Worm (Caenorhabditis elegans) whole organism, late embryonic: ENCODE data around the gene math-21.
"Not testable (repeated sequence)": the region's sequence is repeated elsewhere in the genome, so short reads cannot be mapped to it uniquely, and the experiment has no call there.

ENCODE experiments used
- C38D4.7 ChIP-seq: fragments of 200-800 bp; sonication (Bioruptor generic); optimal IDR thresholded peaks from 2 replicates; lab custom pipeline; 2018; ENCODE audit warnings: mild to moderate bottlenecking, missing genetic modification characterization, moderate library complexity, missing compliant biosample characterization
- F13H6.1 ChIP-seq: sonication (generic microtip); optimal IDR thresholded peaks from 2 replicates; lab custom pipeline; 2016; ENCODE audit warnings: missing genetic modification characterization, missing compliant biosample characterization
- ceh-14 ChIP-seq: sonication (generic microtip); optimal IDR thresholded peaks from 2 replicates; lab custom pipeline; 2016; ENCODE audit warnings: missing genotype, missing genetic modification characterization, missing compliant biosample characterization
- ceh-31 ChIP-seq: sonication (generic microtip); optimal IDR thresholded peaks from 2 replicates; lab custom pipeline; 2016; ENCODE audit warnings: missing genetic modification characterization, missing compliant biosample characterization
- fax-1 ChIP-seq: sonication (generic microtip); optimal IDR thresholded peaks from 2 replicates; lab custom pipeline; 2016; ENCODE audit warnings: missing genotype, missing genetic modification characterization, missing compliant biosample characterization
- fkh-10 ChIP-seq: fragments of 150-350 bp; optimal IDR thresholded peaks from 2 replicates; lab custom pipeline; 2014; ENCODE audit warnings: missing biosample characterization, missing genetic modification reagents, missing genetic modification characterization
- hlh-30 ChIP-seq: sonication (generic microtip); optimal IDR thresholded peaks from 2 replicates; lab custom pipeline; 2017; ENCODE audit warnings: antibody characterized with exemption, missing genetic modification characterization, missing compliant biosample characterization; ENCODE audit not compliant: insufficient read depth
- nfya-1 ChIP-seq: sonication (generic microtip); optimal IDR thresholded peaks from 2 replicates; lab custom pipeline; 2017; ENCODE audit warnings: missing genetic modification characterization, mild to moderate bottlenecking, missing compliant biosample characterization, antibody characterized with exemption, moderate library complexity
- nhr-232 ChIP-seq: sonication (generic microtip); optimal IDR thresholded peaks from 2 replicates; lab custom pipeline; 2016; ENCODE audit warnings: missing genetic modification characterization, missing compliant biosample characterization
- pha-4 ChIP-seq: fragments of 150-350 bp; optimal IDR thresholded peaks from 2 replicates; lab custom pipeline; 2018; ENCODE audit warnings: missing biosample characterization, missing genetic modification reagents, missing genetic modification characterization
- tbx-2 ChIP-seq: sonication (generic microtip); optimal IDR thresholded peaks from 2 replicates; lab custom pipeline; 2016; ENCODE audit warnings: missing genetic modification characterization, missing compliant biosample characterization
- ttx-3 ChIP-seq: sonication (generic microtip); optimal IDR thresholded peaks from 2 replicates; lab custom pipeline; 2016; ENCODE audit warnings: missing genetic modification reagents, missing genetic modification characterization, missing compliant biosample characterization
- zip-5 ChIP-seq: sonication (generic microtip); optimal IDR thresholded peaks from 2 replicates; lab custom pipeline; 2016; ENCODE audit warnings: missing genetic modification characterization, missing compliant biosample characterization

- TF ChIP-seq ceh-31 (tag; lab: Kevin White, UChicago); nfya-1; pha-4 (tag; lab: Kevin White, UChicago); tbx-2; nhr-232 (tag; lab: Kevin White, UChicago); hlh-30 (tag; lab: Kevin White, UChicago); fax-1 (tag; lab: Kevin White, UChicago); ttx-3 (tag; lab: Kevin White, UChicago); zip-5 (tag; lab: Kevin White, UChicago); F13H6.1 (tag; lab: Kevin White, UChicago); C38D4.7 (GFP tag; lab: Kevin White, UChicago); ceh-14 (tag; lab: Kevin White, UChicago); fkh-10 (GFP tag; lab: Kevin White, UChicago): not testable (repeated sequence)
These were observed 4.7 kb downstream of the math-21 start, which contains the start of gene math-19 for ce11 chrII:1998561-1998960.
